Fruit fly (Drosophila melanogaster) whole organism, embryonic: ENCODE results near the gene CG1764.

Source experiments
- Awh ChIP-seq: fragments of 200-800 bp; sonication (Bioruptor generic); IDR thresholded peaks from 2 replicates; pipeline ENCODE4, ENCODE4 v1.3.6; 2022; ENCODE audit warnings: missing biosample characterization, missing genetic modification characterization
- CG1024 ChIP-seq: fragments of 200-800 bp; sonication (Bioruptor generic); IDR thresholded peaks from 2 replicates; pipeline ENCODE4 v1.3.6; 2022; ENCODE audit warnings: missing biosample characterization, missing genetic modification characterization
- CG10366 ChIP-seq: fragments of 200-800 bp; sonication (Bioruptor generic); IDR thresholded peaks from 2 replicates; pipeline ENCODE4 v1.3.6; 2022; ENCODE audit warnings: missing biosample characterization, missing genetic modification characterization
- CG10654 ChIP-seq: fragments of 200-800 bp; sonication (Bioruptor generic); optimal IDR thresholded peaks from 2 replicates; lab custom pipeline; 2016; ENCODE audit warnings: missing biosample characterization, missing genetic modification characterization
- CG11085 ChIP-seq: fragments of 200-800 bp; sonication (Bioruptor generic); IDR thresholded peaks from 2 replicates; pipeline ENCODE4 v1.3.6; 2022; ENCODE audit warnings: missing biosample characterization, missing genetic modification characterization
- CG11504 ChIP-seq: fragments of 200-800 bp; sonication (Bioruptor generic); optimal IDR thresholded peaks from 3 replicates; lab custom pipeline; 2019; ENCODE audit warnings: missing biosample characterization, mild to moderate bottlenecking, missing genetic modification characterization, moderate library complexity
- CG12155 ChIP-seq: fragments of 200-800 bp; sonication (Bioruptor generic); optimal IDR thresholded peaks from 3 replicates; lab custom pipeline; 2016; ENCODE audit warnings: missing biosample characterization, missing genetic modification characterization
- CG1233 ChIP-seq: fragments of 200-800 bp; sonication (Bioruptor generic); optimal IDR thresholded peaks from 4 replicates; lab custom pipeline; 2018; ENCODE audit warnings: missing biosample characterization, mild to moderate bottlenecking, missing genetic modification characterization
- CG12942 ChIP-seq: fragments of 200-800 bp; sonication (Bioruptor generic); optimal IDR thresholded peaks from 3 replicates; lab custom pipeline; 2016; ENCODE audit warnings: missing biosample characterization, missing genetic modification characterization
- CG16779 ChIP-seq: fragments of 200-800 bp; sonication (Bioruptor generic); IDR thresholded peaks from 2 replicates; pipeline ENCODE4 v1.3.6; 2022; ENCODE audit warnings: missing biosample characterization, missing genetic modification characterization
- CG17328 ChIP-seq: fragments of 200-800 bp; sonication (Bioruptor generic); IDR thresholded peaks from 2 replicates; pipeline ENCODE4 v1.3.6; 2022; ENCODE audit warnings: missing biosample characterization, missing genetic modification characterization
- CG2202 ChIP-seq: fragments of 200-800 bp; sonication (Bioruptor generic); optimal IDR thresholded peaks from 2 replicates; lab custom pipeline; 2018; ENCODE audit warnings: missing biosample characterization, mild to moderate bottlenecking, missing genetic modification characterization
- CG2712 ChIP-seq: fragments of 200-800 bp; optimal IDR thresholded peaks from 3 replicates; lab custom pipeline; 2019; ENCODE audit warnings: missing biosample characterization, mild to moderate bottlenecking, missing genetic modification characterization, moderate library complexity
- CG4424 ChIP-seq: fragments of 200-800 bp; sonication (Bioruptor generic); optimal IDR thresholded peaks from 3 replicates; lab custom pipeline; 2016; ENCODE audit warnings: missing biosample characterization, missing genetic modification characterization
- CG4854 ChIP-seq: fragments of 200-800 bp; sonication (Bioruptor generic); optimal IDR thresholded peaks from 2 replicates; lab custom pipeline; 2016; ENCODE audit warnings: missing biosample characterization, missing genetic modification characterization, inconsistent platforms
- CG7556 ChIP-seq: fragments of 200-800 bp; sonication (Bioruptor generic); optimal IDR thresholded peaks from 2 replicates; lab custom pipeline; 2017; ENCODE audit warnings: missing biosample characterization, mild to moderate bottlenecking, missing genetic modification characterization
- CG8290 ChIP-seq, 3 experiments: fragments of 200-800 bp; sonication (Bioruptor generic); optimal IDR thresholded peaks; 2 replicates each; lab custom pipeline; 2016 to 2019; ENCODE audit warnings: missing biosample characterization in 3 of 3, missing genetic modification characterization in 3 of 3, mild to moderate bottlenecking in 2 of 3, moderate library complexity in 1 of 3
- CG9727 ChIP-seq: fragments of 200-800 bp; sonication (Bioruptor generic); optimal IDR thresholded peaks from 3 replicates; lab custom pipeline; 2017; ENCODE audit warnings: missing biosample characterization, mild to moderate bottlenecking, missing genetic modification characterization
- CG9817 ChIP-seq: fragments of 200-800 bp; sonication (Bioruptor generic); optimal IDR thresholded peaks from 2 replicates; lab custom pipeline; 2018; ENCODE audit warnings: missing biosample characterization, mild to moderate bottlenecking, missing genetic modification characterization, moderate library complexity
- CG9876 ChIP-seq: fragments of 200-800 bp; sonication (Bioruptor generic); optimal IDR thresholded peaks from 2 replicates; lab custom pipeline; 2016; ENCODE audit warnings: missing biosample characterization, missing genetic modification characterization
- CkIIα-i1 ChIP-seq: fragments of 200-800 bp; sonication (Bioruptor generic); IDR thresholded peaks from 2 replicates; pipeline ENCODE4 v1.3.6; 2022; ENCODE audit warnings: missing biosample characterization, missing genetic modification characterization
- D19B ChIP-seq: fragments of 200-800 bp; sonication (Bioruptor generic); optimal IDR thresholded peaks from 2 replicates; lab custom pipeline; 2017; ENCODE audit warnings: missing biosample characterization, mild to moderate bottlenecking, missing genetic modification characterization
- Dfd ChIP-seq, 2 experiments: fragments of >200 bp; optimal IDR thresholded peaks; 2 replicates each; lab custom pipeline; 2017; ENCODE audit warnings: missing biosample characterization in 2 of 2, missing genetic modification characterization in 2 of 2
- Dip3 ChIP-seq: fragments of 200-800 bp; sonication (Bioruptor generic); optimal IDR thresholded peaks from 3 replicates; lab custom pipeline; 2016; ENCODE audit warnings: missing biosample characterization, missing genetic modification characterization
- Gsc ChIP-seq: fragments of 200-800 bp; sonication (Bioruptor generic); IDR thresholded peaks from 2 replicates; pipeline ENCODE4 v1.3.6; 2022; ENCODE audit warnings: missing biosample characterization, missing genetic modification characterization
- Gug ChIP-seq: fragments of 200-800 bp; sonication (Bioruptor generic); IDR thresholded peaks from 4 replicates; pipeline ENCODE4 v1.3.6; 2022; ENCODE audit warnings: missing biosample characterization, missing genetic modification characterization
- HLHmδ ChIP-seq: fragments of 200-800 bp; sonication (Bioruptor generic); optimal IDR thresholded peaks from 2 replicates; lab custom pipeline; 2018; ENCODE audit warnings: missing biosample characterization, mild to moderate bottlenecking, missing genetic modification characterization, moderate library complexity
- Hand ChIP-seq: fragments of 200-800 bp; sonication (Bioruptor generic); optimal IDR thresholded peaks from 2 replicates; lab custom pipeline; 2017; ENCODE audit warnings: mild to moderate bottlenecking, missing biosample characterization, missing genetic modification reagents, missing genetic modification characterization
- Hmx ChIP-seq: fragments of 200-800 bp; sonication (Bioruptor generic); optimal IDR thresholded peaks from 2 replicates; lab custom pipeline; 2016; ENCODE audit warnings: missing biosample characterization, missing genetic modification characterization
- Hr78 ChIP-seq, 2 experiments: fragments of 200-800 bp in 1 of 2; fragments of >200 bp in 1 of 2; sonication (Bioruptor generic) in 1 of 2; optimal IDR thresholded peaks; 2 replicates each; lab custom pipeline; 2017 to 2019; ENCODE audit warnings: missing biosample characterization in 2 of 2, missing genetic modification characterization in 2 of 2, mild to moderate bottlenecking in 1 of 2, moderate library complexity in 1 of 2
- Lpt ChIP-seq: fragments of >200 bp; optimal IDR thresholded peaks from 2 replicates; lab custom pipeline; 2018; ENCODE audit warnings: missing biosample characterization, missing genetic modification characterization
- Med ChIP-seq: fragments of 200-800 bp; sonication (Bioruptor generic); peaks from one replicate; lab custom pipeline; 2016; ENCODE audit warnings: missing biosample characterization, missing genetic modification characterization, mild to moderate bottlenecking, inconsistent platforms, moderate library complexity
- Six4 ChIP-seq: fragments of 200-800 bp; sonication (Bioruptor generic); optimal IDR thresholded peaks from 2 replicates; lab custom pipeline; 2016; ENCODE audit warnings: missing biosample characterization, missing genetic modification characterization
- Sox102F ChIP-seq: fragments of 200-800 bp; sonication (Bioruptor generic); optimal IDR thresholded peaks from 2 replicates; lab custom pipeline; 2018; ENCODE audit warnings: missing biosample characterization, mild to moderate bottlenecking, missing genetic modification characterization, moderate library complexity
- Xbp1 ChIP-seq: fragments of 200-800 bp; sonication (Bioruptor generic); optimal IDR thresholded peaks from 3 replicates; lab custom pipeline; 2016; ENCODE audit warnings: missing biosample characterization, mild to moderate bottlenecking, missing genetic modification characterization
- cato ChIP-seq: fragments of 200-800 bp; sonication (Bioruptor generic); optimal IDR thresholded peaks from 2 replicates; lab custom pipeline; 2016; ENCODE audit warnings: missing biosample characterization, missing genetic modification characterization, borderline replicate concordance
- dimm ChIP-seq: fragments of 200-800 bp; sonication (Bioruptor generic); IDR thresholded peaks from 2 replicates; pipeline ENCODE4 v1.3.6; 2022; ENCODE audit warnings: missing biosample characterization, missing genetic modification characterization
- eve ChIP-seq, 2 experiments: fragments of >200 bp; optimal IDR thresholded peaks; 2 replicates each; lab custom pipeline; 2017; ENCODE audit warnings: missing biosample characterization in 2 of 2, missing genetic modification characterization in 2 of 2
- fd64A ChIP-seq: fragments of 200-800 bp; sonication (Bioruptor generic); optimal IDR thresholded peaks from 3 replicates; lab custom pipeline; 2018; ENCODE audit warnings: missing biosample characterization, mild to moderate bottlenecking, missing genetic modification characterization
- gsb ChIP-seq: fragments of 200-800 bp; sonication (Bioruptor generic); IDR thresholded peaks from 2 replicates; pipeline ENCODE4 v1.3.6; 2022; ENCODE audit warnings: missing biosample characterization, missing genetic modification characterization
- lab ChIP-seq: fragments of 200-800 bp; sonication (Bioruptor generic); optimal IDR thresholded peaks from 3 replicates; lab custom pipeline; 2017; ENCODE audit warnings: missing biosample characterization, missing genetic modification characterization, mild to moderate bottlenecking, moderate library complexity, missing genetic modification reagents
- lov ChIP-seq, 2 experiments: fragments of 200-800 bp in 1 of 2; fragments of >200 bp in 1 of 2; sonication (Bioruptor generic) in 1 of 2; IDR thresholded peaks in 1 of 2; optimal IDR thresholded peaks in 1 of 2; 2 replicates in 1 of 2; 3 replicates in 1 of 2; pipeline versions ENCODE4 v1.3.6 to Lab custom; 2017 to 2022; ENCODE audit warnings: missing biosample characterization in 1 of 2, missing genetic modification characterization in 1 of 2
- mirr ChIP-seq: fragments of 200-800 bp; sonication (Bioruptor generic); optimal IDR thresholded peaks from 3 replicates; lab custom pipeline; 2018; ENCODE audit warnings: missing biosample characterization, mild to moderate bottlenecking, missing genetic modification characterization
- onecut ChIP-seq: fragments of 200-800 bp; sonication (Bioruptor generic); IDR thresholded peaks from 2 replicates; pipeline ENCODE4 v1.3.6; 2022; ENCODE audit warnings: missing biosample characterization, missing genetic modification characterization
- pros ChIP-seq: fragments of 200-800 bp; sonication (Bioruptor generic); optimal IDR thresholded peaks from 3 replicates; lab custom pipeline; 2019; ENCODE audit warnings: missing biosample characterization, mild to moderate bottlenecking, missing genetic modification characterization, moderate library complexity
- run ChIP-seq: fragments of 200-800 bp; sonication (Bioruptor generic); optimal IDR thresholded peaks from 3 replicates; lab custom pipeline; 2018; ENCODE audit warnings: missing biosample characterization, mild to moderate bottlenecking, missing genetic modification characterization
- sima ChIP-seq: fragments of 200-800 bp; sonication (Bioruptor generic); optimal IDR thresholded peaks from 2 replicates; lab custom pipeline; 2016; ENCODE audit warnings: missing biosample characterization, missing genetic modification characterization
- stwl ChIP-seq: fragments of 200-800 bp; sonication (Bioruptor generic); optimal IDR thresholded peaks from 3 replicates; lab custom pipeline; 2018; ENCODE audit warnings: missing biosample characterization, mild to moderate bottlenecking, missing genetic modification characterization, moderate library complexity
- sug ChIP-seq: fragments of 200-800 bp; optimal IDR thresholded peaks from 2 replicates; lab custom pipeline; 2019; ENCODE audit warnings: missing biosample characterization, mild to moderate bottlenecking, missing genetic modification characterization, moderate library complexity

CG1764 gene

dm6 chrX:13253062-13253724, 49.0 kb downstream of the CG1764 start (continued):
- TF ChIP-seq D19B (no peak), Hr78 (GFP tag; optimal IDR thresholded peaks at IDR 0.05; lab: Kevin White, UChicago) (no peak), sima (GFP tag; lab: Kevin White, UChicago) (no peak), Dip3 (GFP tag; lab: Kevin White, UChicago) (peak; percentile 33), dimm (no peak), cato (GFP tag; lab: Kevin White, UChicago) (peak; percentile 0), onecut (GFP tag; lab: Robert Waterston, UW) (no peak), Hand (GFP tag; lab: Kevin White, UChicago) (no peak), CG2202 (tag; lab: Kevin White, UChicago) (no peak), Sox102F (GFP tag; lab: Kevin White, UChicago) (peak; percentile 57), eve (GFP tag; optimal IDR thresholded peaks at IDR 0.05; lab: Kevin White, UChicago) (peak in 1 of 2 experiments; percentile 21), Six4 (GFP tag; lab: Kevin White, UChicago) (no peak), CG10366 (GFP tag; lab: Robert Waterston, UW) (peak; percentile 40), CG17328 (GFP tag; lab: Robert Waterston, UW) (peak; percentile 45), fd64A (GFP tag; lab: Kevin White, UChicago) (no peak), CG9727 (peak; percentile 33), CG8290 (GFP tag; optimal IDR thresholded peaks at IDR 0.05; lab: Kevin White, UChicago) (no peak), CG8290 (tag; optimal IDR thresholded peaks at IDR 0.05; lab: Kevin White, UChicago) (peak in 1 of 2 experiments; percentile 56), CG9876 (GFP tag; lab: Kevin White, UChicago) (no peak), stwl (tag; lab: Kevin White, UChicago) (no peak), CG12155 (peak; percentile 27), CG11085 (no peak), CG10654 (GFP tag; lab: Kevin White, UChicago) (no peak), CG12942 (GFP tag; lab: Kevin White, UChicago) (no peak), Gug (GFP tag; lab: Robert Waterston, UW) (peak; percentile 30; the same call in 1 of the 4 replicates), CG9817 (tag; lab: Kevin White, UChicago) (peak; percentile 42), CG1024 (GFP tag; lab: Robert Waterston, UW) (peak; percentile 36; the same call in 1 of the 2 replicates), CkIIα-i1 (GFP tag; lab: Robert Waterston, UW) (no peak), HLHmδ (no peak), Awh (GFP tag; lab: Robert Waterston, UW) (peak; percentile 46), Lpt (GFP tag; lab: Kevin White, UChicago) (no peak)
- TF ChIP-seq, all 482 proteins: peak for 176

- TF ChIP-seq CG16779: peak; percentile 64; the same call in 1 of the 2 replicates
- no peak for TF ChIP-seq Dfd (GFP tag; optimal IDR thresholded peaks at IDR 0.05; lab: Kevin White, UChicago)
- peak; percentile 49 for TF ChIP-seq CG10654 (GFP tag; lab: Kevin White, UChicago)
- peak; percentile 98 for TF ChIP-seq Med (GFP tag; lab: Kevin White, UChicago)
- peak; percentile 77 for TF ChIP-seq Xbp1
- peak; percentile 10 for TF ChIP-seq sug (tag; lab: Kevin White, UChicago)
- peak; percentile 79 for TF ChIP-seq CG2712
- TF ChIP-seq CG7556: peak; percentile 60
- peak; percentile 58 for TF ChIP-seq CG4854 (GFP tag; lab: Kevin White, UChicago)
- TF ChIP-seq gsb (GFP tag; lab: Robert Waterston, UW): peak; percentile 50
- peak; percentile 24 for TF ChIP-seq run
- no peak for TF ChIP-seq mirr (GFP tag; lab: Kevin White, UChicago)
- peak; percentile 70 for TF ChIP-seq CG1233 (GFP tag; lab: Kevin White, UChicago)
- TF ChIP-seq CG11504 (tag; lab: Kevin White, UChicago): peak; percentile 82
- TF ChIP-seq Gsc (GFP tag; lab: Robert Waterston, UW): peak; percentile 47; the same call in 1 of the 2 replicates
- peak; percentile 73 for TF ChIP-seq CG4424
- no peak for TF ChIP-seq pros (GFP tag; lab: Kevin White, UChicago)
- peak; percentile 79 for TF ChIP-seq lab
- TF ChIP-seq lov (optimal IDR thresholded peaks at IDR 0.05; lab: Kevin White, UChicago): no peak
- TF ChIP-seq lov (GFP tag; IDR thresholded peaks at IDR 0.05; lab: Robert Waterston, UW): peak; percentile 55; the same call in 1 of the 3 replicates
- peak; percentile 66 for TF ChIP-seq Hmx (GFP tag; lab: Kevin White, UChicago)
These were observed 50.9 kb downstream of the CG1764 start for dm6 chrX:13251310-13251709.
